Fruit fly (Drosophila melanogaster): ENCODE data around the gene Ir68b.

DNA sequence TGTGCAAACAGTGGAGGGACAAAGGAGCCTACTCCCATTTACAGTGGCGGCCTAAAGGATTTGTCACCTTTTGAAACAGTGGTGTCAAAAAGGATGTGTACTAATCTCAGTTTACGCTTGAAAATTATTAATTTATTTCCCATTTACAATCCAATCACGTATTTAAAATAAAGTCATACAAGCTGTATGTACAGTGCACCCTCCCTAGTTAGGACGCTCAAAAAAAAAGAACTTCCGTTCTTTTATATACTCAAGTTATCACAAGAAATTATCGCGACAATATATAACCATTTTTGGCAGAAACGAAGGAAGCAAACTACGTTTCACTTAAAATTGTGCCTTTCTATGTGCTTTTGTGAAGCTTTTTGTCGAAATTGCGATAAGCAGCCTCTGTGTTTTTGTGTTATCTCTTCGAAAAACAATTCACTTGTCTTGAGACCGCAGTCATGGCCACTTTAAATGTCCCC, 12.1 kb upstream of the Ir68b start:
- TF ChIP-seq ttk (optimal IDR thresholded peaks at IDR 0.05) (no peak), psq (optimal IDR thresholded peaks at IDR 0.05) (no peak)

Measured in Kc167 (cell line).